Fruit fly (Drosophila melanogaster) whole organism, embryonic: ENCODE data around the gene mxt.

Experiments used
- ATbp ChIP-seq: fragments of 200-800 bp; sonication (Bioruptor generic); optimal IDR thresholded peaks from 2 replicates; lab custom pipeline; 2017; ENCODE audit warnings: missing biosample characterization, mild to moderate bottlenecking, missing genetic modification characterization, missing genetic modification reagents
- B-H2 ChIP-seq: fragments of 200-800 bp; sonication (Bioruptor generic); optimal IDR thresholded peaks from 2 replicates; lab custom pipeline; 2018; ENCODE audit warnings: missing biosample characterization, mild to moderate bottlenecking, missing genetic modification characterization
- Blimp-1 ChIP-seq: fragments of 200-800 bp; sonication (Bioruptor generic); optimal IDR thresholded peaks from 3 replicates; lab custom pipeline; 2018; ENCODE audit warnings: missing biosample characterization, missing genetic modification characterization, mild to moderate bottlenecking, moderate library complexity, missing genetic modification reagents
- CG10274 ChIP-seq: fragments of 200-800 bp; sonication (Bioruptor generic); optimal IDR thresholded peaks from 3 replicates; lab custom pipeline; 2017; ENCODE audit warnings: missing biosample characterization, mild to moderate bottlenecking, missing genetic modification characterization
- CG12071 ChIP-seq: fragments of 200-800 bp; sonication (Bioruptor generic); optimal IDR thresholded peaks from 3 replicates; lab custom pipeline; 2018; ENCODE audit warnings: missing biosample characterization, mild to moderate bottlenecking, missing genetic modification characterization
- CG1233 ChIP-seq: fragments of 200-800 bp; sonication (Bioruptor generic); optimal IDR thresholded peaks from 4 replicates; lab custom pipeline; 2018; ENCODE audit warnings: missing biosample characterization, mild to moderate bottlenecking, missing genetic modification characterization
- CG12659 ChIP-seq: fragments of 200-800 bp; sonication (Bioruptor generic); optimal IDR thresholded peaks from 3 replicates; lab custom pipeline; 2017; ENCODE audit warnings: mild to moderate bottlenecking, missing biosample characterization, missing genetic modification reagents, missing genetic modification characterization
- CG13287 ChIP-seq: fragments of 200-800 bp; sonication (Bioruptor generic); IDR thresholded peaks from 2 replicates; pipeline ENCODE4 v1.3.6; 2022; ENCODE audit warnings: missing biosample characterization, missing genetic modification characterization; ENCODE audit not compliant: partially characterized antibody
- CG14965 ChIP-seq: fragments of 200-800 bp; sonication (Bioruptor generic); optimal IDR thresholded peaks from 2 replicates; lab custom pipeline; 2016; ENCODE audit warnings: missing biosample characterization, missing genetic modification characterization, borderline replicate concordance
- CG16813 ChIP-seq: fragments of 200-800 bp; sonication (Bioruptor generic); IDR thresholded peaks from 3 replicates; pipeline ENCODE4 v1.3.6; 2022; ENCODE audit warnings: missing biosample characterization, missing genetic modification characterization; ENCODE audit not compliant: partially characterized antibody
- CG17385 ChIP-seq: fragments of 200-800 bp; sonication (Bioruptor generic); optimal IDR thresholded peaks from 3 replicates; lab custom pipeline; 2018; ENCODE audit warnings: missing biosample characterization, mild to moderate bottlenecking, missing genetic modification characterization
- CG2129 ChIP-seq: fragments of 200-800 bp; sonication (Bioruptor generic); IDR thresholded peaks from 2 replicates; pipeline ENCODE4 v1.3.6; 2022; ENCODE audit warnings: missing biosample characterization, missing genetic modification characterization; ENCODE audit not compliant: partially characterized antibody
- CG2712 ChIP-seq: fragments of 200-800 bp; optimal IDR thresholded peaks from 3 replicates; lab custom pipeline; 2019; ENCODE audit warnings: missing biosample characterization, mild to moderate bottlenecking, missing genetic modification characterization, moderate library complexity
- CG30403 ChIP-seq: fragments of 200-800 bp; sonication (Bioruptor generic); optimal IDR thresholded peaks from 3 replicates; lab custom pipeline; 2016; ENCODE audit warnings: missing biosample characterization, missing genetic modification characterization
- CG34422 ChIP-seq: fragments of 200-800 bp; sonication (Bioruptor generic); IDR thresholded peaks from 3 replicates; pipeline ENCODE4 v1.3.6; 2022; ENCODE audit warnings: missing biosample characterization, missing genetic modification characterization
- CG4617 ChIP-seq: fragments of 200-800 bp; sonication (Bioruptor generic); optimal IDR thresholded peaks from 3 replicates; lab custom pipeline; 2016; ENCODE audit warnings: missing biosample characterization, missing genetic modification characterization, borderline replicate concordance
- CG5245 ChIP-seq: fragments of 200-800 bp; sonication (Bioruptor generic); optimal IDR thresholded peaks from 3 replicates; lab custom pipeline; 2016; ENCODE audit warnings: missing biosample characterization, missing genetic modification characterization
- CG6813 ChIP-seq: fragments of 200-800 bp; sonication (Bioruptor generic); optimal IDR thresholded peaks from 2 replicates; lab custom pipeline; 2017; ENCODE audit warnings: missing biosample characterization, missing genetic modification characterization, mild to moderate bottlenecking, moderate library complexity, missing genetic modification reagents
- CG9727 ChIP-seq: fragments of 200-800 bp; sonication (Bioruptor generic); optimal IDR thresholded peaks from 3 replicates; lab custom pipeline; 2017; ENCODE audit warnings: missing biosample characterization, mild to moderate bottlenecking, missing genetic modification characterization
- CHES-1-like ChIP-seq: fragments of 200-800 bp; sonication (Bioruptor generic); optimal IDR thresholded peaks from 2 replicates; lab custom pipeline; 2016; ENCODE audit warnings: missing biosample characterization, missing genetic modification characterization
- Elba2 ChIP-seq: fragments of 200-800 bp; sonication (Bioruptor generic); optimal IDR thresholded peaks from 3 replicates; lab custom pipeline; 2016; ENCODE audit warnings: missing biosample characterization, missing genetic modification characterization
- Ets97D ChIP-seq: fragments of 200-800 bp; sonication (Bioruptor generic); optimal IDR thresholded peaks from 3 replicates; lab custom pipeline; 2016; ENCODE audit warnings: missing biosample characterization, missing genetic modification characterization
- HmgD ChIP-seq: fragments of 200-800 bp; sonication (Bioruptor generic); optimal IDR thresholded peaks from 3 replicates; lab custom pipeline; 2016; ENCODE audit warnings: missing biosample characterization, missing genetic modification characterization
- Hr3 ChIP-seq: fragments of 200-800 bp; sonication (Bioruptor generic); optimal IDR thresholded peaks from 3 replicates; lab custom pipeline; 2016; ENCODE audit warnings: missing biosample characterization, missing genetic modification characterization
- Lim3 ChIP-seq: fragments of 200-800 bp; sonication (Bioruptor generic); IDR thresholded peaks from 2 replicates; pipeline ENCODE4 v1.3.6; 2022; ENCODE audit warnings: missing biosample characterization, missing genetic modification characterization
- Sox100B ChIP-seq: fragments of 200-800 bp; sonication (Bioruptor generic); optimal IDR thresholded peaks from 3 replicates; lab custom pipeline; 2018; ENCODE audit warnings: missing biosample characterization, mild to moderate bottlenecking, missing genetic modification characterization
- Stat92E ChIP-seq, 3 experiments: fragments of >200 bp in 2 of 3; fragments of 200-800 bp in 1 of 3; sonication (Bioruptor generic) in 1 of 3; optimal IDR thresholded peaks; 2 replicates each; lab custom pipeline; 2017 to 2019; ENCODE audit warnings: missing biosample characterization in 3 of 3, missing genetic modification characterization in 3 of 3, mild to moderate bottlenecking in 1 of 3, moderate library complexity in 1 of 3
- bowl ChIP-seq: fragments of 200-800 bp; sonication (Bioruptor generic); IDR thresholded peaks from 2 replicates; pipeline ENCODE4 v1.3.6; 2022; ENCODE audit warnings: missing biosample characterization, missing genetic modification characterization
- chif ChIP-seq, 2 experiments: fragments of 200-800 bp; sonication (Bioruptor generic); optimal IDR thresholded peaks; 3 replicates each; lab custom pipeline; 2016; ENCODE audit warnings: missing biosample characterization in 2 of 2, missing genetic modification characterization in 2 of 2
- corto ChIP-seq: fragments of 200-800 bp; sonication (Bioruptor generic); optimal IDR thresholded peaks from 2 replicates; lab custom pipeline; 2016; ENCODE audit warnings: missing biosample characterization, mild to moderate bottlenecking, missing genetic modification characterization, moderate library complexity
- ems ChIP-seq: fragments of 200-800 bp; sonication (Bioruptor generic); optimal IDR thresholded peaks from 3 replicates; lab custom pipeline; 2016; ENCODE audit warnings: missing biosample characterization, missing genetic modification characterization
- fu2 ChIP-seq: fragments of 200-800 bp; sonication (Bioruptor generic); optimal IDR thresholded peaks from 2 replicates; lab custom pipeline; 2016; ENCODE audit warnings: missing biosample characterization, missing genetic modification characterization
- grn ChIP-seq: fragments of 200-800 bp; sonication (Bioruptor generic); optimal IDR thresholded peaks from 3 replicates; lab custom pipeline; 2017; ENCODE audit warnings: missing biosample characterization, missing genetic modification characterization
- gro ChIP-seq: fragments of 200-800 bp; sonication (Bioruptor generic); optimal IDR thresholded peaks from 2 replicates; lab custom pipeline; 2016; ENCODE audit warnings: missing biosample characterization, missing genetic modification characterization
- gt ChIP-seq: fragments of 200-800 bp; sonication (Bioruptor generic); IDR thresholded peaks from 2 replicates; pipeline ENCODE4 v1.3.6; 2022; ENCODE audit warnings: missing biosample characterization, missing genetic modification characterization
- hkb ChIP-seq, 2 experiments: fragments of 200-800 bp in 1 of 2; fragments of >200 bp in 1 of 2; sonication (Bioruptor generic) in 1 of 2; IDR thresholded peaks in 1 of 2; optimal IDR thresholded peaks in 1 of 2; 2 replicates each; pipeline versions ENCODE4 v1.3.6 to Lab custom; 2017 to 2022; ENCODE audit warnings: missing biosample characterization in 1 of 2, missing genetic modification characterization in 1 of 2
- oc ChIP-seq: fragments of 200-800 bp; sonication (Bioruptor generic); optimal IDR thresholded peaks from 2 replicates; lab custom pipeline; 2018; ENCODE audit warnings: missing biosample characterization, mild to moderate bottlenecking, missing genetic modification characterization, moderate library complexity
- pan ChIP-seq, 4 experiments: fragments of >200 bp in 3 of 4; fragments of 200-800 bp in 1 of 4; sonication (Bioruptor generic) in 1 of 4; optimal IDR thresholded peaks in 3 of 4; IDR thresholded peaks in 1 of 4; 2 replicates each; pipeline versions ENCODE4 v1.3.6 to Lab custom; 2017 to 2022; ENCODE audit warnings: missing biosample characterization in 2 of 4, missing genetic modification characterization in 2 of 4, mixed read lengths in 1 of 4
- sc ChIP-seq, 3 experiments: fragments of >200 bp in 2 of 3; fragments of 200-800 bp in 1 of 3; sonication (Bioruptor generic) in 1 of 3; optimal IDR thresholded peaks; 2 replicates in 2 of 3; 3 replicates in 1 of 3; lab custom pipeline; 2017; ENCODE audit warnings: mild to moderate bottlenecking in 1 of 3, missing biosample characterization in 1 of 3, missing genetic modification characterization in 1 of 3, missing genetic modification reagents in 1 of 3
- tx ChIP-seq: fragments of 200-800 bp; sonication (Bioruptor generic); optimal IDR thresholded peaks from 2 replicates; lab custom pipeline; 2016; ENCODE audit warnings: missing biosample characterization, missing genetic modification characterization
- unc-4 ChIP-seq: fragments of 200-800 bp; sonication (Bioruptor generic); IDR thresholded peaks from 2 replicates; pipeline ENCODE4 v1.3.6; 2022; ENCODE audit warnings: missing biosample characterization, missing genetic modification characterization; ENCODE audit not compliant: partially characterized antibody
- z ChIP-seq: fragments of 200-800 bp; sonication (Bioruptor generic); IDR thresholded peaks from 3 replicates; pipeline ENCODE4 v1.3.6; 2022; ENCODE audit warnings: missing biosample characterization, missing genetic modification characterization
- zen2 ChIP-seq: fragments of 200-800 bp; sonication (Bioruptor generic); IDR thresholded peaks from 3 replicates; pipeline ENCODE4 v1.3.6; 2022; ENCODE audit warnings: missing biosample characterization, missing genetic modification characterization; ENCODE audit not compliant: partially characterized antibody

mxt gene

dm6 chr2L:4812261-4813022 is 34.7 kb downstream of the mxt start, which contains the start of gene CG15629 (continued):
- TF ChIP-seq Hr3 (GFP tag; lab: Kevin White, UChicago) (no peak), hkb (optimal IDR thresholded peaks at IDR 0.05; lab: Kevin White, UChicago) (no peak), hkb (GFP tag; IDR thresholded peaks at IDR 0.05; lab: Robert Waterston, UW) (no peak)

DNA sequence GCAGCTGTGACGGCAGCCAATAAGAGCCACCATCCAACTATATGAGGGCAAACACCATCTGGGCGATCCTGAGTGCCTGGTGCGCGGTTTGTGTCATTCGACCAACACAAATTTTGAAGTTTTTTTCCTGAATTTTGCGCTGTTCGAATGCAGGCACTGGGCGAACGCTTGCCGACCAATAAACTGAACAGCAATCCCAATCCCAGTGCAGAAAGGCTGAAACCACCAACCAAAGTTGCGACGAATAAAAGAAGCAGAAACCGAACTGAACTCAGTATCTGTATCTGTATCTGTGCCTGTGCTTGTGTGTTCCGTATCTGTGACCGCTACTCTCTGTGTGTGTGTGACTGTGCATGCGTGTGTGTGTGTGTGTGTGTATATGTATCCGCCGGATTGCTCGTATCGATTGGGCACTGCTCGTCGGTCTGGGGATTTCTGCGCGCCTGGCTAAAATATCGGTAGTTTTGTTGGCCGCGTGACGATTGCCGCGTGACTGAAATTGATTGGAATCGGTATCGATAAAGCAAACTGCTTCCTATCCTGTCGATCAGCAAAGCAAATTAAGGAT is 35.5 kb downstream of the mxt start:
- TF ChIP-seq CG12071 (GFP tag; lab: Kevin White, UChicago) (no peak), corto (GFP tag; lab: Kevin White, UChicago) (peak; percentile 80), CG13287 (GFP tag; lab: Robert Waterston, UW) (peak; percentile 75), gt (GFP tag; lab: Robert Waterston, UW) (no peak), Stat92E (GFP tag; optimal IDR thresholded peaks at IDR 0.05; lab: Kevin White, UChicago) (peak in 1 of 3 experiments; percentile 89), oc (peak; percentile 24), CG16813 (GFP tag; lab: Robert Waterston, UW) (peak; percentile 70), CG9727 (GFP tag; lab: Kevin White, UChicago) (no peak), CG1233 (GFP tag; lab: Kevin White, UChicago) (no peak), Elba2 (GFP tag; lab: Kevin White, UChicago) (peak; percentile 96), zen2 (peak; percentile 76), CG6813 (no peak), fu2 (GFP tag; lab: Kevin White, UChicago) (no peak), chif (GFP tag; optimal IDR thresholded peaks at IDR 0.05; lab: Kevin White, UChicago) (no peak), HmgD (peak; percentile 93), unc-4 (GFP tag; lab: Robert Waterston, UW) (peak; percentile 66), bowl (no peak), CG14965 (GFP tag; lab: Kevin White, UChicago) (no peak), tx (GFP tag; lab: Kevin White, UChicago) (no peak), CG30403 (no peak), z (GFP tag; lab: Robert Waterston, UW) (0 out of 3 replicates have a peak, but pooled peaks have one; percentile 35), B-H2 (GFP tag; lab: Kevin White, UChicago) (peak; percentile 5), sc (optimal IDR thresholded peaks at IDR 0.05; lab: Kevin White, UChicago) (peak in 1 of 2 experiments; percentile 67), sc (GFP tag; optimal IDR thresholded peaks at IDR 0.05; lab: Kevin White, UChicago) (no peak), CG12659 (GFP tag; lab: Kevin White, UChicago) (no peak), ATbp (GFP tag; lab: Kevin White, UChicago) (no peak), grn (peak; percentile 97), CG34422 (GFP tag; lab: Robert Waterston, UW) (peak; percentile 46; the same call in 1 of the 3 replicates), Blimp-1 (GFP tag; lab: Kevin White, UChicago) (no peak), CG10274 (GFP tag; lab: Kevin White, UChicago) (no peak), Lim3 (GFP tag; lab: Robert Waterston, UW) (no peak), CG5245 (no peak), ems (GFP tag; lab: Kevin White, UChicago) (no peak), gro (GFP tag; lab: Kevin White, UChicago) (peak; percentile 13), Sox100B (GFP tag; lab: Kevin White, UChicago) (no peak), Ets97D (GFP tag; lab: Kevin White, UChicago) (no peak), CHES-1-like (GFP tag; lab: Kevin White, UChicago) (no peak), CG17385 (peak; percentile 79), CG2129 (GFP tag; lab: Robert Waterston, UW) (no peak; the same call in 1 of the 2 replicates), CG2712 (tag; lab: Kevin White, UChicago) (peak; percentile 30), pan (optimal IDR thresholded peaks at IDR 0.05; lab: Kevin White, UChicago) (no peak), pan (GFP tag; optimal IDR thresholded peaks at IDR 0.05 in 1 of 2, IDR thresholded peaks at IDR 0.05 in 1 of 2) (peak in 1 of 2 experiments; percentile 33), CG4617 (GFP tag; lab: Kevin White, UChicago) (no peak)
